Worm (Caenorhabditis elegans): Measurements from ENCODE around the gene Y57G11C.36.
A peak's percentile ranks its signal among the peaks of the same experiment; 100 is the strongest.

The Y57G11C.36 gene

DNA sequence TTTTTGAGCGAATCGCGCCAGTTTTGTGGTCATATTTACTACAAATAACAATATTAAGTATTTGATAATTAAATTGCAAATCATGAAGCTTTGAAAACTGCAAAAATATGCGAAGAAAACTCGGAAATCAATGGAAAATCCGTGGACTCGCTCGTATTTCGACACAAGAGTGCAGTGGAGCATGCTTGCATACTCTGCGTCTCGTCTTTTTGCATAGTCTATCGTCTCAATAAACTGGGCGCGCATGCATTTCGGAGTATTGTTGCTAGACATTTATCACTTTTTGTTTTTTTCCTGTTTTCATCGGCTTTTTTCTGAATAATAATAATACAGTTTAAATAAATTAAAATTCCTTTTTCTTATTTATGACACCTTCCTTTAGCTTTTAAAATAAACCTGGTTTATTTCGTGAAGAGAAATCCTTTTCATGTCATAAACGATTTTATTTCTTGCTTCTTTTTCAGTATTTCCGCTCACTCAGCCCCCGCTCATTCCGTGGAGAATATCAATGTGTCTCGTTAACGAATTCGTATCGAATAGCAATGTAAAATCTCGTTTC is 5.8 kb downstream of the Y57G11C.36 start, which contains the start of the genes mrps-7 and Y57G11C.3 (continued):
- no peak for TF ChIP-seq Y79H2A.3 (GFP tag; conservative IDR thresholded peaks at IDR 0.05)
- TF ChIP-seq nhr-120 (GFP tag; IDR thresholded peaks at IDR 0.05) = no peak
- peak; percentile 56 for TF ChIP-seq madf-8 (GFP tag; conservative IDR thresholded peaks at IDR 0.05)
- TF ChIP-seq lin-54 (GFP tag; optimal IDR thresholded peaks at IDR 0.05) = peak; percentile 78
- peak; percentile 78 for TF ChIP-seq ZK185.1 (tag; optimal IDR thresholded peaks at IDR 0.05; ENCODE audit: poor library complexity, severe bottlenecking)
- no peak for TF ChIP-seq mes-4 (tag; optimal IDR thresholded peaks at IDR 0.05)
- peak; percentile 74 for TF ChIP-seq ceh-27 (GFP tag; optimal IDR thresholded peaks at IDR 0.05)
- TF ChIP-seq B0019.2 (GFP tag; conservative IDR thresholded peaks at IDR 0.05) = no peak
- TF ChIP-seq efl-1 (GFP tag; optimal IDR thresholded peaks at IDR 0.05) = peak; percentile 54
- TF ChIP-seq unc-130 (GFP tag; optimal IDR thresholded peaks at IDR 0.05) = no peak
- TF ChIP-seq ztf-28 (GFP tag; IDR thresholded peaks at IDR 0.05) = no peak
- TF ChIP-seq let-607 (tag; optimal IDR thresholded peaks at IDR 0.05) = peak in 1 of 2 experiments; percentile 47
- TF ChIP-seq mel-28 (tag; optimal IDR thresholded peaks at IDR 0.05; ENCODE audit: borderline replicate concordance) = no peak
- no peak for TF ChIP-seq T26A5.8 (tag; optimal IDR thresholded peaks at IDR 0.05)
- peak; percentile 99 for TF ChIP-seq hmg-1.2 (GFP tag; IDR thresholded peaks at IDR 0.05)
- no peak for TF ChIP-seq sdz-38 (tag; optimal IDR thresholded peaks at IDR 0.05)
- peak; percentile 79 for TF ChIP-seq attf-5 (GFP tag; optimal IDR thresholded peaks at IDR 0.05)
- TF ChIP-seq lin-26 (GFP tag; IDR thresholded peaks at IDR 0.05) = no peak
- TF ChIP-seq ccch-3 (GFP tag; optimal IDR thresholded peaks at IDR 0.05) = no peak
- TF ChIP-seq attf-6 (GFP tag; IDR thresholded peaks at IDR 0.05) = peak; percentile 92
- no peak for TF ChIP-seq ceh-40 (GFP tag; IDR thresholded peaks at IDR 0.05)
- no peak for TF ChIP-seq gei-17 (GFP tag; optimal IDR thresholded peaks at IDR 0.05)
- no peak for TF ChIP-seq Y95B8A.8 (GFP tag; IDR thresholded peaks at IDR 0.05)
- peak; percentile 60 for TF ChIP-seq snpc-1.1 (tag; optimal IDR thresholded peaks at IDR 0.05; ENCODE audit: insufficient read depth)
- peak; percentile 20 for TF ChIP-seq tlf-1 (GFP tag; optimal IDR thresholded peaks at IDR 0.05)
- no peak for TF ChIP-seq B0035.1 (tag; optimal IDR thresholded peaks at IDR 0.05)
- TF ChIP-seq ztf-22 (GFP tag; optimal IDR thresholded peaks at IDR 0.05) = no peak
- no peak for TF ChIP-seq nfya-1 (tag; optimal IDR thresholded peaks at IDR 0.05; ENCODE audit: borderline replicate concordance, insufficient read depth)
- peak; percentile 70 for TF ChIP-seq K11D2.4 (GFP tag; IDR thresholded peaks at IDR 0.05)
- peak; percentile 11 for TF ChIP-seq nhr-80 (tag; optimal IDR thresholded peaks at IDR 0.05)
- TF ChIP-seq ekl-4 (GFP tag; IDR thresholded peaks at IDR 0.05) = peak; percentile 58; the same call in 1 of the 2 replicates
- TF ChIP-seq ztf-18 (tag; optimal IDR thresholded peaks at IDR 0.05) = peak; percentile 58
- no peak; the same call in 1 of the 2 replicates for TF ChIP-seq Y53G8AR.9 (GFP tag; conservative IDR thresholded peaks at IDR 0.05)
- TF ChIP-seq F39B2.1 (GFP tag; IDR thresholded peaks at IDR 0.05) = no peak
- no peak for TF ChIP-seq let-526 (GFP tag; IDR thresholded peaks at IDR 0.05)
- no peak for TF ChIP-seq madf-3 (GFP tag; IDR thresholded peaks at IDR 0.05)
- TF ChIP-seq atf-7 (tag; optimal IDR thresholded peaks at IDR 0.05) = no peak
- TF ChIP-seq xnd-1 (tag; optimal IDR thresholded peaks at IDR 0.05) = peak; percentile 12
- TF ChIP-seq snpc-3.4 (tag; optimal IDR thresholded peaks at IDR 0.05) = peak; percentile 36
- no peak for TF ChIP-seq C06A6.2 (GFP tag; conservative IDR thresholded peaks at IDR 0.05)
- TF ChIP-seq B0336.3 (GFP tag; IDR thresholded peaks at IDR 0.05) = peak; percentile 68
- peak; percentile 80 for TF ChIP-seq pha-4 (tag; optimal IDR thresholded peaks at IDR 0.05)
- no peak for TF ChIP-seq F37B4.10 (GFP tag; IDR thresholded peaks at IDR 0.05)
